Worm (Caenorhabditis elegans): ENCODE data around the gene B0303.11.
A peak's percentile ranks its signal among the peaks of the same experiment; 100 is the strongest.

B0303.11 gene

ce11 chrIII:8685590-8686240 lies 24.5 kb downstream of the B0303.11 start (continued):
- TF ChIP-seq nhr-25 (tag; optimal IDR thresholded peaks at IDR 0.05; ENCODE audit: borderline replicate concordance, insufficient read depth) (no peak), nhr-48 (tag; optimal IDR thresholded peaks at IDR 0.05) (peak; percentile 45), attf-4 (tag; optimal IDR thresholded peaks at IDR 0.05) (no peak), F44E2.7 (GFP tag; IDR thresholded peaks at IDR 0.05) (no peak), sdz-12 (GFP tag; optimal IDR thresholded peaks at IDR 0.05) (no peak), lin-1 (GFP tag; IDR thresholded peaks at IDR 0.05) (0 out of 2 replicates have a peak, but pooled peaks have one; percentile 15), F37D6.2 (tag; optimal IDR thresholded peaks at IDR 0.05) (no peak), spr-3 (GFP tag; optimal IDR thresholded peaks at IDR 0.05) (no peak), daf-8 (GFP tag; IDR thresholded peaks at IDR 0.05) (no peak), zip-11 (GFP tag; IDR thresholded peaks at IDR 0.05) (no peak), ztf-7 (tag; optimal IDR thresholded peaks at IDR 0.05) (no peak), F10B5.3 (tag; optimal IDR thresholded peaks at IDR 0.05) (no peak), D1046.2 (GFP tag; IDR thresholded peaks at IDR 0.05) (no peak), mxl-2 (GFP tag; conservative IDR thresholded peaks at IDR 0.05) (no peak), skn-1 (tag; optimal IDR thresholded peaks at IDR 0.05) (no peak), jun-1 (tag; optimal IDR thresholded peaks at IDR 0.05) (no peak), daf-12 (tag; optimal IDR thresholded peaks at IDR 0.05) (no peak), dve-1 (tag; optimal IDR thresholded peaks at IDR 0.05; ENCODE audit: insufficient read depth) (peak; percentile 46), lin-15B (tag; optimal IDR thresholded peaks at IDR 0.05) (no peak), nhr-42 (GFP tag; IDR thresholded peaks at IDR 0.05) (peak; percentile 18; the same call in 1 of the 2 replicates), pha-4 (GFP tag; IDR thresholded peaks at IDR 0.05) (peak; percentile 69; the same call in 1 of the 2 replicates), pha-4 (tag; optimal IDR thresholded peaks at IDR 0.05) (no peak)

ce11 chrIII:8684421-8684820 lies 25.8 kb downstream of the B0303.11 start, which contains the start of gene anmt-1:
TSS of gene anmt-1 (plus strand) at chrIII:8684808.
- TF ChIP-seq nhr-42 (GFP tag; IDR thresholded peaks at IDR 0.05) (no peak), Y48G9A.11 (GFP tag; IDR thresholded peaks at IDR 0.05) (no peak), ces-1 (GFP tag; optimal IDR thresholded peaks at IDR 0.05) (no peak), mes-2 (tag; optimal IDR thresholded peaks at IDR 0.05; ENCODE audit: poor library complexity, severe bottlenecking) (peak; percentile 45), nhr-41 (GFP tag; IDR thresholded peaks at IDR 0.05) (no peak)

ce11 chrIII:8683679-8684263 lies 26.4 kb downstream of the B0303.11 start, which contains the start of gene fli-1:
TSS of gene fli-1 (minus strand) at chrIII:8683736.
- TF ChIP-seq hlh-11 (tag; optimal IDR thresholded peaks at IDR 0.05): no peak
- TF ChIP-seq nhr-48 (tag; optimal IDR thresholded peaks at IDR 0.05): no peak
- TF ChIP-seq mep-1 (tag; optimal IDR thresholded peaks at IDR 0.05): peak; percentile 7
- no peak for TF ChIP-seq ceh-82 (tag; optimal IDR thresholded peaks at IDR 0.05)
- TF ChIP-seq spr-3 (GFP tag; optimal IDR thresholded peaks at IDR 0.05): no peak
- no peak for TF ChIP-seq hmg-1.1 (GFP tag; IDR thresholded peaks at IDR 0.05)
- TF ChIP-seq F44E2.7 (GFP tag; IDR thresholded peaks at IDR 0.05): no peak
- no peak for TF ChIP-seq dmd-8 (GFP tag; IDR thresholded peaks at IDR 0.05)
- no peak for TF ChIP-seq F37D6.2 (tag; optimal IDR thresholded peaks at IDR 0.05)
- TF ChIP-seq sdz-12 (GFP tag; optimal IDR thresholded peaks at IDR 0.05): no peak
- no peak for TF ChIP-seq ztf-11 (tag; optimal IDR thresholded peaks at IDR 0.05)
- 0 out of 2 replicates have a peak, but pooled peaks have one; percentile 27 for TF ChIP-seq Y48G9A.11 (GFP tag; IDR thresholded peaks at IDR 0.05)
- no peak for TF ChIP-seq rbr-2 (tag; optimal IDR thresholded peaks at IDR 0.05)
- TF ChIP-seq skn-1 (tag; optimal IDR thresholded peaks at IDR 0.05): no peak
- no peak for TF ChIP-seq Y5F2A.4 (GFP tag; optimal IDR thresholded peaks at IDR 0.05)
- TF ChIP-seq dpl-1 (GFP tag; optimal IDR thresholded peaks at IDR 0.05): peak; percentile 39
- TF ChIP-seq Y75B8A.6 (GFP tag; IDR thresholded peaks at IDR 0.05): no peak
- TF ChIP-seq ceh-28 (tag; optimal IDR thresholded peaks at IDR 0.05): no peak
- TF ChIP-seq R02D3.7 (tag; optimal IDR thresholded peaks at IDR 0.05): no peak
- TF ChIP-seq tag-97 (GFP tag; IDR thresholded peaks at IDR 0.05): no peak
- no peak for TF ChIP-seq daf-16 (GFP tag; optimal IDR thresholded peaks at IDR 0.05)
- peak; percentile 60 for TF ChIP-seq daf-16 (tag; optimal IDR thresholded peaks at IDR 0.05)
- no peak for TF ChIP-seq gei-8 (GFP tag; optimal IDR thresholded peaks at IDR 0.05)
- TF ChIP-seq hif-1 (tag; optimal IDR thresholded peaks at IDR 0.05): peak in 1 of 2 experiments; percentile 66
- TF ChIP-seq vab-7 (GFP tag; IDR thresholded peaks at IDR 0.05): no peak
- no peak for TF ChIP-seq nhr-76 (tag; optimal IDR thresholded peaks at IDR 0.05)
- TF ChIP-seq nhr-77 (tag; optimal IDR thresholded peaks at IDR 0.05): no peak
- TF ChIP-seq unc-39 (tag; optimal IDR thresholded peaks at IDR 0.05): no peak

Data from whole organism, L4 larva.